Fruit fly (Drosophila melanogaster) whole organism, wandering third instar larva: ENCODE results near the gene Bacc.
A peak's percentile ranks its signal among the peaks of the same experiment; 100 is the strongest.

Source experiments
- Abd-B ChIP-seq: fragments of >200 bp; optimal IDR thresholded peaks from 2 replicates; lab custom pipeline; 2017; ENCODE audit warnings: missing biosample characterization, missing genetic modification characterization
- CG32264 ChIP-seq: fragments of 200-800 bp; sonication (Bioruptor generic); optimal IDR thresholded peaks from 2 replicates; lab custom pipeline; 2016; ENCODE audit warnings: missing biosample characterization, missing genetic modification characterization
- CG9705 ChIP-seq: fragments of 200-800 bp; sonication (Bioruptor generic); optimal IDR thresholded peaks from 2 replicates; lab custom pipeline; 2018; ENCODE audit warnings: missing biosample characterization, mild to moderate bottlenecking, missing genetic modification characterization
- CrebA ChIP-seq: fragments of 200-800 bp; sonication (Bioruptor generic); optimal IDR thresholded peaks from 2 replicates; lab custom pipeline; 2016; ENCODE audit warnings: missing biosample characterization, mild to moderate bottlenecking, missing genetic modification characterization, borderline replicate concordance
- Dfd ChIP-seq: fragments of >200 bp; optimal IDR thresholded peaks from 2 replicates; lab custom pipeline; 2017; ENCODE audit warnings: missing biosample characterization, missing genetic modification characterization
- Dif ChIP-seq: fragments of 200-275, 200-300 bp; sonication (Bioruptor generic); optimal IDR thresholded peaks from 2 replicates; lab custom pipeline; 2018; ENCODE audit warnings: missing biosample characterization, missing genetic modification characterization; ENCODE audit not compliant: partially characterized antibody
- GATAd ChIP-seq: sonication (Bioruptor generic); optimal IDR thresholded peaks from 2 replicates; lab custom pipeline; 2016; ENCODE audit warnings: missing biosample characterization, missing genetic modification characterization
- HLH106 ChIP-seq: fragments of 200-800 bp; optimal IDR thresholded peaks from 3 replicates; lab custom pipeline; 2019; ENCODE audit warnings: missing biosample characterization, mild to moderate bottlenecking, missing genetic modification characterization, moderate library complexity
- Hnf4 ChIP-seq: fragments of 200-800 bp; sonication (Bioruptor generic); optimal IDR thresholded peaks from 2 replicates; lab custom pipeline; 2016; ENCODE audit warnings: missing biosample characterization, mild to moderate bottlenecking, missing genetic modification characterization
- Hr78 ChIP-seq: fragments of >200 bp; optimal IDR thresholded peaks from 2 replicates; lab custom pipeline; 2017; ENCODE audit warnings: missing biosample characterization, missing genetic modification characterization
- Hr83 ChIP-seq: fragments of 200-300 bp; sonication (Bioruptor generic); optimal IDR thresholded peaks from 2 replicates; lab custom pipeline; 2016; ENCODE audit warnings: missing biosample characterization, mild to moderate bottlenecking, missing genetic modification characterization, moderate library complexity; ENCODE audit not compliant: poor library complexity, severe bottlenecking
- Jra ChIP-seq: sonication (Bioruptor generic); optimal IDR thresholded peaks from 2 replicates; lab custom pipeline; 2016; ENCODE audit warnings: missing biosample characterization, missing genetic modification characterization
- Mio ChIP-seq: sonication (Bioruptor generic); optimal IDR thresholded peaks from 2 replicates; lab custom pipeline; 2016; ENCODE audit warnings: missing biosample characterization, missing genetic modification characterization
- Myc ChIP-seq: fragments of >200 bp; optimal IDR thresholded peaks from 2 replicates; lab custom pipeline; 2017
- N ChIP-seq: fragments of >200 bp; optimal IDR thresholded peaks from 2 replicates; lab custom pipeline; 2018; ENCODE audit warnings: missing biosample characterization, missing external identifiers, missing genetic modification characterization
- OdsH ChIP-seq: fragments of 200-800 bp; sonication (Bioruptor generic); optimal IDR thresholded peaks from 2 replicates; lab custom pipeline; 2016; ENCODE audit warnings: missing biosample characterization, mild to moderate bottlenecking, missing genetic modification characterization
- Rel ChIP-seq, 2 experiments: fragments of 200-800 bp; sonication (Bioruptor generic) in 1 of 2; optimal IDR thresholded peaks; 2 replicates in 1 of 2; 3 replicates in 1 of 2; lab custom pipeline; 2016 to 2019; ENCODE audit warnings: mild to moderate bottlenecking in 2 of 2, missing biosample characterization in 2 of 2, missing genetic modification characterization in 2 of 2, moderate library complexity in 1 of 2
- Sp1 ChIP-seq: fragments of 200-800 bp; sonication (Bioruptor generic); optimal IDR thresholded peaks from 3 replicates; lab custom pipeline; 2019; ENCODE audit warnings: missing biosample characterization, mild to moderate bottlenecking, missing genetic modification characterization, moderate library complexity
- Vsx2 ChIP-seq: fragments of 200-300, 225-300 bp; sonication (Bioruptor generic); optimal IDR thresholded peaks from 2 replicates; lab custom pipeline; 2018; ENCODE audit warnings: missing biosample characterization, missing genetic modification characterization; ENCODE audit not compliant: partially characterized antibody
- br ChIP-seq: fragments of 200-800 bp; sonication (Bioruptor generic); optimal IDR thresholded peaks from 2 replicates; lab custom pipeline; 2016; ENCODE audit warnings: missing biosample characterization, missing genetic modification characterization
- brk ChIP-seq: fragments of 200-800 bp; sonication (Bioruptor generic); optimal IDR thresholded peaks from 2 replicates; lab custom pipeline; 2016; ENCODE audit warnings: missing biosample characterization, mild to moderate bottlenecking, missing genetic modification characterization
- dl ChIP-seq, 2 experiments: fragments of 175-275, 200-275 bp in 1 of 2; fragments of 200-275 bp in 1 of 2; sonication (Bioruptor generic); optimal IDR thresholded peaks; lab custom pipeline; 2018; ENCODE audit warnings: mild to moderate bottlenecking in 2 of 2, missing biosample characterization in 2 of 2, missing genetic modification characterization in 2 of 2, moderate library complexity in 2 of 2; ENCODE audit not compliant: partially characterized antibody in 2 of 2, insufficient read depth in 1 of 2
- dmrt93B ChIP-seq: fragments of 200-800 bp; sonication (Bioruptor generic); optimal IDR thresholded peaks from 2 replicates; lab custom pipeline; 2018; ENCODE audit warnings: missing biosample characterization, mild to moderate bottlenecking, missing genetic modification characterization
- dsf ChIP-seq: sonication (Bioruptor generic); optimal IDR thresholded peaks from 2 replicates; lab custom pipeline; 2016; ENCODE audit warnings: missing biosample characterization, missing genetic modification characterization, borderline replicate concordance
- ey ChIP-seq: fragments of 200-800 bp; sonication (Bioruptor generic); optimal IDR thresholded peaks from 2 replicates; lab custom pipeline; 2016; ENCODE audit warnings: missing biosample characterization, missing genetic modification characterization
- foxo ChIP-seq, 2 experiments: fragments of 200-800 bp; sonication (Bioruptor generic); optimal IDR thresholded peaks; 2 replicates in 1 of 2; 3 replicates in 1 of 2; lab custom pipeline; 2016 to 2017; ENCODE audit warnings: missing biosample characterization in 2 of 2, missing genetic modification characterization in 2 of 2
- fru ChIP-seq: fragments of 200-800 bp; sonication (Bioruptor generic); optimal IDR thresholded peaks from 3 replicates; lab custom pipeline; 2016; ENCODE audit warnings: missing biosample characterization, mild to moderate bottlenecking, missing genetic modification characterization
- h ChIP-seq: fragments of 200-800 bp; sonication (Bioruptor generic); optimal IDR thresholded peaks from 3 replicates; lab custom pipeline; 2016; ENCODE audit warnings: missing biosample characterization, mild to moderate bottlenecking, missing genetic modification characterization
- jim ChIP-seq: fragments of 175-275, 200-325 bp; sonication (Bioruptor generic); optimal IDR thresholded peaks from 2 replicates; lab custom pipeline; 2016; ENCODE audit warnings: missing biosample characterization, mild to moderate bottlenecking, missing genetic modification characterization
- lola ChIP-seq: fragments of >200 bp; optimal IDR thresholded peaks from 2 replicates; lab custom pipeline; 2017; ENCODE audit warnings: missing biosample characterization, missing genetic modification characterization
- pan ChIP-seq: fragments of >200 bp; optimal IDR thresholded peaks from 2 replicates; lab custom pipeline; 2017
- psq ChIP-seq: fragments of 200-800 bp; sonication (Bioruptor generic); optimal IDR thresholded peaks from 3 replicates; lab custom pipeline; 2017; ENCODE audit warnings: missing biosample characterization, mild to moderate bottlenecking, missing genetic modification characterization, moderate library complexity
- rgr ChIP-seq: fragments of 200-800 bp; sonication (Bioruptor generic); optimal IDR thresholded peaks from 3 replicates; lab custom pipeline; 2016; ENCODE audit warnings: missing biosample characterization, mild to moderate bottlenecking, missing genetic modification characterization
- sage ChIP-seq: fragments of 200-800 bp; sonication (Bioruptor generic); optimal IDR thresholded peaks from 2 replicates; lab custom pipeline; 2016; ENCODE audit warnings: missing biosample characterization, mild to moderate bottlenecking, missing genetic modification characterization
- sv ChIP-seq: fragments of 200-800 bp; sonication (Bioruptor generic); optimal IDR thresholded peaks from 3 replicates; lab custom pipeline; 2016; ENCODE audit warnings: missing biosample characterization, missing genetic modification characterization
- tai ChIP-seq: sonication (Bioruptor generic); optimal IDR thresholded peaks from 2 replicates; lab custom pipeline; 2016; ENCODE audit warnings: missing biosample characterization, missing genetic modification characterization
- usp ChIP-seq: fragments of >200 bp; optimal IDR thresholded peaks from 2 replicates; lab custom pipeline; 2017; ENCODE audit warnings: missing biosample characterization, missing genetic modification characterization
- woc ChIP-seq: sonication (Bioruptor generic); optimal IDR thresholded peaks from 2 replicates; lab custom pipeline; 2016; ENCODE audit warnings: missing biosample characterization, mild to moderate bottlenecking, missing genetic modification characterization

Bacc gene

DNA sequence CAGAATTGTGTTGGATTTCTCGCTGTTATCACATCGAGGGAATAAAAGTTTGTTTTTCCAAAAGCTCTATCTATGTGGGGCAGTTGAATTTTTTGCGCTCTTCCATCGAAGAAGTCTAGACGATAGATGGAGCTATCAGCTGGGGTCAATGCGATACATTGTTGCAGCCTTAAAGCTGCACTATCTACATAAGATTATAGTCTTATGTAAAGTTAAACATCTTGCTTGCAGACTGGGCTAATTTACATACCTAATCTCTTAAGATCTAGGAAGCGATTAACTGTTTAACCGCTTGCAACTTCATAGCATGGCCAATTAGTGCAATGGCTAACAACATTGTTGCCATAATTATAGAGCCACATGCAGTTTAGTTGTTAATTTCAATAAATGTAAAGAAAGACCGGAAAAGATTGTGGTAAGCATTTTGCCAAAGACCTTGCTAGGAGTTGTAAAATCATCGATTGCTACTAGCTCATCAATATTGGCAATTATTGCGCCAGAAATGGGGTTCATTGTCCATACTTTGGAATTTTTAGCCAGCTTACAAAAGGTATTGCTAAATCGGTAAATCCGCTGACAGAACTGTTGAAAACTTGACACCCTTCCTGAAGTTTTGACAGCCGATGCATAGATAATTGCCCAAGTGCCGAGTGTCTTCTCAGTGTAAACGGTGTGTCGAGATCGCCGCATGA lies 20.0 kb upstream of the Bacc start:
- no peak for TF ChIP-seq HLH106
- no peak for TF ChIP-seq fru (GFP tag; lab: Kevin White, UChicago)
- no peak for TF ChIP-seq sage (GFP tag; lab: Kevin White, UChicago)
- TF ChIP-seq dmrt93B, result no peak
- no peak for TF ChIP-seq rgr (GFP tag; lab: Kevin White, UChicago)
- no peak for TF ChIP-seq Abd-B (GFP tag; lab: Kevin White, UChicago)
- no peak for TF ChIP-seq GATAd (GFP tag; lab: Kevin White, UChicago)
- no peak for TF ChIP-seq CrebA (GFP tag; lab: Kevin White, UChicago)
- no peak for TF ChIP-seq Dfd (GFP tag; lab: Kevin White, UChicago)
- TF ChIP-seq Hr78 (GFP tag; lab: Kevin White, UChicago), result no peak
- no peak for TF ChIP-seq CG9705 (GFP tag; lab: Kevin White, UChicago)
- no peak for TF ChIP-seq woc (GFP tag; lab: Kevin White, UChicago)
- TF ChIP-seq usp (GFP tag; lab: Kevin White, UChicago), result no peak
- no peak for TF ChIP-seq Myc (lab: Kevin White, UChicago)
- no peak for TF ChIP-seq dsf (GFP tag; lab: Kevin White, UChicago)
- TF ChIP-seq Hnf4 (GFP tag; lab: Kevin White, UChicago), result no peak
- no peak for TF ChIP-seq Rel (GFP tag; optimal IDR thresholded peaks at IDR 0.05; lab: Kevin White, UChicago)
- TF ChIP-seq Rel (tag; optimal IDR thresholded peaks at IDR 0.05; lab: Kevin White, UChicago), result no peak
- no peak for TF ChIP-seq dl (GFP tag; optimal IDR thresholded peaks at IDR 0.05; lab: Kevin White, UChicago; ENCODE audit: insufficient read depth in 1 of 2, partially characterized antibody in 2 of 2)
- TF ChIP-seq brk (GFP tag; lab: Kevin White, UChicago), result no peak

- TF ChIP-seq CrebA (GFP tag; lab: Kevin White, UChicago) (no peak), Sp1 (peak; percentile 23), jim (GFP tag; lab: Kevin White, UChicago) (no peak), GATAd (GFP tag; lab: Kevin White, UChicago) (no peak), Abd-B (GFP tag; lab: Kevin White, UChicago) (no peak), Hr78 (GFP tag; lab: Kevin White, UChicago) (no peak), Dfd (GFP tag; lab: Kevin White, UChicago) (no peak), rgr (GFP tag; lab: Kevin White, UChicago) (peak; percentile 61), Mio (GFP tag; lab: Kevin White, UChicago) (no peak), foxo (GFP tag; optimal IDR thresholded peaks at IDR 0.05; lab: Kevin White, UChicago) (peak in 1 of 2 experiments; percentile 59), dmrt93B (peak; percentile 49), dsf (GFP tag; lab: Kevin White, UChicago) (no peak), usp (GFP tag; lab: Kevin White, UChicago) (no peak), OdsH (peak; percentile 66), Hnf4 (GFP tag; lab: Kevin White, UChicago) (peak; percentile 9), fru (GFP tag; lab: Kevin White, UChicago) (peak; percentile 57), Rel (GFP tag; optimal IDR thresholded peaks at IDR 0.05; lab: Kevin White, UChicago) (no peak), Rel (tag; optimal IDR thresholded peaks at IDR 0.05; lab: Kevin White, UChicago) (no peak), woc (GFP tag; lab: Kevin White, UChicago) (peak; percentile 53), lola (GFP tag; lab: Kevin White, UChicago) (no peak), Myc (lab: Kevin White, UChicago) (no peak), CG32264 (GFP tag; lab: Kevin White, UChicago) (no peak), Hr83 (GFP tag; lab: Kevin White, UChicago) (no peak), sv (GFP tag; lab: Kevin White, UChicago) (peak; percentile 1), psq (GFP tag; lab: Kevin White, UChicago) (peak; percentile 47), N (GFP tag; lab: Kevin White, UChicago) (no peak), CG9705 (GFP tag; lab: Kevin White, UChicago) (no peak), dl (GFP tag; optimal IDR thresholded peaks at IDR 0.05; lab: Kevin White, UChicago; ENCODE audit: insufficient read depth in 1 of 2, partially characterized antibody in 2 of 2) (no peak), brk (GFP tag; lab: Kevin White, UChicago) (no peak), br (GFP tag; lab: Kevin White, UChicago) (peak; percentile 45), sage (GFP tag; lab: Kevin White, UChicago) (no peak), ey (peak; percentile 69), h (GFP tag; lab: Kevin White, UChicago) (peak; percentile 77), Dif (GFP tag; lab: Kevin White, UChicago) (no peak), Vsx2 (GFP tag; lab: Kevin White, UChicago) (no peak), tai (GFP tag; lab: Kevin White, UChicago) (no peak), pan (lab: Kevin White, UChicago) (no peak), HLH106 (peak; percentile 63), Jra (peak; percentile 2)
Measured at dm6 chr2L:2734215-2734614, 18.0 kb upstream of the Bacc start.
